Worm (Caenorhabditis elegans) whole organism, late embryonic: ENCODE data around the gene msp-76.

Source experiments
- C38D4.7 ChIP-seq: fragments of 200-800 bp; sonication (Bioruptor generic); optimal IDR thresholded peaks from 2 replicates; lab custom pipeline; 2018; ENCODE audit warnings: mild to moderate bottlenecking, missing genetic modification characterization, moderate library complexity, missing compliant biosample characterization
- F13H6.1 ChIP-seq: sonication (generic microtip); optimal IDR thresholded peaks from 2 replicates; lab custom pipeline; 2016; ENCODE audit warnings: missing genetic modification characterization, missing compliant biosample characterization
- K09A11.1 ChIP-seq: sonication (generic microtip); optimal IDR thresholded peaks from 2 replicates; lab custom pipeline; 2017; ENCODE audit warnings: antibody characterized with exemption, mild to moderate bottlenecking, missing genetic modification characterization, missing compliant biosample characterization; ENCODE audit not compliant: insufficient read depth
- T23F11.4 ChIP-seq: fragments of 200-800 bp; sonication (Bioruptor generic); optimal IDR thresholded peaks from 2 replicates; lab custom pipeline; 2018; ENCODE audit warnings: mild to moderate bottlenecking, missing genetic modification characterization, missing compliant biosample characterization
- Y22D7AL.16 ChIP-seq: sonication (generic microtip); optimal IDR thresholded peaks from 2 replicates; lab custom pipeline; 2016; ENCODE audit warnings: missing genetic modification characterization, missing compliant biosample characterization
- ceh-14 ChIP-seq: sonication (generic microtip); optimal IDR thresholded peaks from 2 replicates; lab custom pipeline; 2016; ENCODE audit warnings: missing genotype, missing genetic modification characterization, missing compliant biosample characterization
- ceh-18 ChIP-seq: sonication (generic microtip); optimal IDR thresholded peaks from 2 replicates; lab custom pipeline; 2016; ENCODE audit warnings: missing genetic modification characterization, missing compliant biosample characterization
- ceh-19 ChIP-seq: fragments of 200-800 bp; sonication (Bioruptor generic); optimal IDR thresholded peaks from 2 replicates; lab custom pipeline; 2018; ENCODE audit warnings: mild to moderate bottlenecking, missing genetic modification characterization, missing compliant biosample characterization
- ceh-24 ChIP-seq: sonication (generic microtip); optimal IDR thresholded peaks from 2 replicates; lab custom pipeline; 2016; ENCODE audit warnings: mild to moderate bottlenecking, missing genetic modification characterization, missing compliant biosample characterization
- ceh-31 ChIP-seq: sonication (generic microtip); optimal IDR thresholded peaks from 2 replicates; lab custom pipeline; 2016; ENCODE audit warnings: missing genetic modification characterization, missing compliant biosample characterization
- ceh-45 ChIP-seq: fragments of 200-800 bp; sonication (Bioruptor generic); IDR thresholded peaks from 2 replicates; pipeline ENCODE4 v1.3.6; 2022; ENCODE audit warnings: missing genetic modification reagents, missing genetic modification characterization, missing compliant biosample characterization
- ceh-48 ChIP-seq: sonication (generic microtip); optimal IDR thresholded peaks from 2 replicates; lab custom pipeline; 2016; ENCODE audit warnings: missing genetic modification characterization, inconsistent platforms, missing compliant biosample characterization
- dmd-4 ChIP-seq: sonication (generic microtip); optimal IDR thresholded peaks from 2 replicates; lab custom pipeline; 2016; ENCODE audit warnings: borderline replicate concordance, missing genetic modification characterization, missing compliant biosample characterization
- dve-1 ChIP-seq: sonication (generic microtip); optimal IDR thresholded peaks from 2 replicates; lab custom pipeline; 2017; ENCODE audit warnings: antibody characterized with exemption, mild to moderate bottlenecking, missing genetic modification characterization, missing compliant biosample characterization
- elt-2 ChIP-seq: sonication (generic microtip); optimal IDR thresholded peaks from 2 replicates; lab custom pipeline; 2016; ENCODE audit warnings: missing genetic modification reagents, missing genetic modification characterization, missing compliant biosample characterization
- ets-4 ChIP-seq: sonication (generic microtip); optimal IDR thresholded peaks from 2 replicates; lab custom pipeline; 2016; ENCODE audit warnings: missing genetic modification characterization, missing compliant biosample characterization
- fkh-6 ChIP-seq: sonication (generic microtip); optimal IDR thresholded peaks from 2 replicates; lab custom pipeline; 2016; ENCODE audit warnings: missing genetic modification characterization, missing compliant biosample characterization
- hlh-13 ChIP-seq: fragments of 200-800 bp; sonication (Bioruptor generic); optimal IDR thresholded peaks from 2 replicates; lab custom pipeline; 2018; ENCODE audit warnings: mild to moderate bottlenecking, missing genetic modification characterization, missing compliant biosample characterization
- hlh-30 ChIP-seq: sonication (generic microtip); optimal IDR thresholded peaks from 2 replicates; lab custom pipeline; 2017; ENCODE audit warnings: antibody characterized with exemption, missing genetic modification characterization, missing compliant biosample characterization; ENCODE audit not compliant: insufficient read depth
- lim-6 ChIP-seq: sonication (generic microtip); optimal IDR thresholded peaks from 2 replicates; lab custom pipeline; 2016; ENCODE audit warnings: missing genetic modification characterization, missing compliant biosample characterization
- madf-2 ChIP-seq: sonication (generic microtip); optimal IDR thresholded peaks from 2 replicates; lab custom pipeline; 2017; ENCODE audit warnings: missing genetic modification characterization, missing compliant biosample characterization
- nfya-1 ChIP-seq: sonication (generic microtip); optimal IDR thresholded peaks from 2 replicates; lab custom pipeline; 2017; ENCODE audit warnings: missing genetic modification characterization, mild to moderate bottlenecking, missing compliant biosample characterization, antibody characterized with exemption, moderate library complexity
- nhr-11 ChIP-seq: fragments of 150-350 bp; optimal IDR thresholded peaks from 2 replicates; lab custom pipeline; 2014; ENCODE audit warnings: missing biosample characterization, missing genetic modification characterization
- pha-2 ChIP-seq: sonication (generic microtip); optimal IDR thresholded peaks from 2 replicates; lab custom pipeline; 2017; ENCODE audit warnings: mild to moderate bottlenecking, missing genetic modification characterization, missing compliant biosample characterization
- pha-4 ChIP-seq: fragments of 150-350 bp; optimal IDR thresholded peaks from 2 replicates; lab custom pipeline; 2018; ENCODE audit warnings: missing biosample characterization, missing genetic modification reagents, missing genetic modification characterization
- pqm-1 ChIP-seq: sonication (generic microtip); optimal IDR thresholded peaks from 2 replicates; lab custom pipeline; 2016; ENCODE audit warnings: missing genetic modification characterization, missing compliant biosample characterization
- ref-2 ChIP-seq: sonication (generic microtip); optimal IDR thresholded peaks from 2 replicates; lab custom pipeline; 2016; ENCODE audit warnings: missing genetic modification characterization, missing compliant biosample characterization
- tbx-2 ChIP-seq: sonication (generic microtip); optimal IDR thresholded peaks from 2 replicates; lab custom pipeline; 2016; ENCODE audit warnings: missing genetic modification characterization, missing compliant biosample characterization
- tbx-7 ChIP-seq: sonication (generic microtip); optimal IDR thresholded peaks from 2 replicates; lab custom pipeline; 2016; ENCODE audit warnings: missing genotype, missing genetic modification characterization, missing compliant biosample characterization
- ttx-3 ChIP-seq: sonication (generic microtip); optimal IDR thresholded peaks from 2 replicates; lab custom pipeline; 2016; ENCODE audit warnings: missing genetic modification reagents, missing genetic modification characterization, missing compliant biosample characterization
- unc-42 ChIP-seq: sonication (generic microtip); optimal IDR thresholded peaks from 2 replicates; lab custom pipeline; 2016; ENCODE audit warnings: missing genotype, missing genetic modification characterization, missing compliant biosample characterization
- unc-55 ChIP-seq: sonication (generic microtip); optimal IDR thresholded peaks from 2 replicates; lab custom pipeline; 2017; ENCODE audit warnings: missing biosample characterization, missing genetic modification reagents, missing genetic modification characterization
- unc-86 ChIP-seq: sonication (generic microtip); optimal IDR thresholded peaks from 2 replicates; lab custom pipeline; 2016; ENCODE audit warnings: missing genetic modification characterization, missing compliant biosample characterization

The msp-76 gene

DNA sequence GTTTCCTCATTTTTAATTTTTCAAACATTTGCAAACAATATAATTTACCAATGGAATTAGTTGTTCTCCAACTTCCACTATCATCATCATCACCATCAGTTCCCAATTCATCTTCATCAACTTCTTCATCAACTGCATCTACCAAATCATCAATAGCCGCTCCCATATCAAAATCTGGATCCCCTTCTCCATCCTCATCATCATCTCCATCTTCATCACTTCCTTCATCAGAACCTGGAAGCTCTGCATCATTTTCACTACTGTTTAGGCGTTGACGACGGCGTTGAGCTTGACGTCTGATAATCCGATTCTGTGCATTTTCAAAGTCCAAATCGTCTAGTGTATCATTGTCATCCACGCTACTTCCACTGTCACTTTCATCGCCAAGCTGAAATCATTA is 9.1 kb downstream of the msp-76 start:
- no peak for TF ChIP-seq F13H6.1 (tag; lab: Kevin White, UChicago)
- TF ChIP-seq tbx-2 (tag; lab: Kevin White, UChicago), result no peak
- TF ChIP-seq nhr-11 (tag; lab: Kevin White, UChicago), result no peak
- no peak for TF ChIP-seq ceh-18
- TF ChIP-seq ceh-24 (tag; lab: Kevin White, UChicago), result no peak
- TF ChIP-seq, all 69 proteins: peak for 0

- TF ChIP-seq tbx-7 (tag; lab: Kevin White, UChicago) (no peak), T23F11.4 (GFP tag; lab: Kevin White, UChicago) (no peak), K09A11.1 (tag; lab: Kevin White, UChicago) (no peak), ceh-19 (GFP tag; lab: Kevin White, UChicago) (no peak), pha-2 (tag; lab: Kevin White, UChicago) (no peak), C38D4.7 (GFP tag; lab: Kevin White, UChicago) (no peak), pqm-1 (tag; lab: Kevin White, UChicago) (no peak), Y22D7AL.16 (tag; lab: Kevin White, UChicago) (no peak), unc-86 (tag; lab: Kevin White, UChicago) (no peak), ttx-3 (no peak), dve-1 (tag; lab: Kevin White, UChicago) (no peak), tbx-2 (tag; lab: Kevin White, UChicago) (no peak), F13H6.1 (tag; lab: Kevin White, UChicago) (no peak), ceh-31 (no peak)
Observed at ce11 chrIV:9699062-9699461, 10.2 kb downstream of the msp-76 start.

DNA sequence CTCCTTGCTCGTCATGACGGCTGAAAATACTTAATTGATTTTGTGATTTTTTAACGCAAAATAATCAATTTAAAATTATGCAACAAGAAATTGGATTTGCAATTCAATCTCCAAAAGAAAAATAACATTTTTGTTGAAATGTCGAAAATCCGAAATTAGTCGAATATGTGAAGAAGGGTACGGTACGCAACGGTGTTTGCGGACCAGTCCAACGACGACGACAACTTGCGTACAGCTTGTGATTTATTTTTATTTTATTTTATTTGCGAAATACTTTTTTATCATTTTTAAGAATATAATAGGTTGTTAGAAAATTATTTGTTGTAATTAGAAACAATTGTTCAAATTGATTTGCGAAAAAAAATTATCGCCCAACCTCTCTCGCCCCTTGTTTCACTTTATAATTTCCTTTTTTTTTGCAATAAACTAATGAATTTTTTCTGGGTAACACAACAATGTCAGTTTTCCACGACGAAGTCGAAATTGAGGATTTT is 17.9 kb downstream of the msp-76 start, which contains the start of the genes dcaf-1 and dph-3:
Gene dcaf-1 (minus strand): TSS at position 20 of the 494 bp plus-strand sequence.
Gene dph-3 (plus strand): TSS at position 444 of the 494 bp plus-strand sequence.
- TF ChIP-seq tbx-2 (tag; lab: Kevin White, UChicago) (no peak), ceh-24 (tag; lab: Kevin White, UChicago) (no peak), unc-55 (GFP tag; lab: Kevin White, UChicago) (no peak), ceh-48 (tag; lab: Kevin White, UChicago) (no peak), ttx-3 (no peak), nfya-1 (tag; lab: Kevin White, UChicago) (peak; percentile 10), unc-42 (tag; lab: Kevin White, UChicago) (peak; percentile 11), elt-2 (tag; lab: Kevin White, UChicago) (no peak), ceh-19 (GFP tag; lab: Kevin White, UChicago) (no peak)

ce11 chrIV:9709205-9709604 is 20.4 kb downstream of the msp-76 start, which contains the start of gene ant-1.3:
ant-1.3 (minus strand) TSS chrIV:9709305.
- TF ChIP-seq lim-6 (tag; lab: Kevin White, UChicago) (no peak), C38D4.7 (GFP tag; lab: Kevin White, UChicago) (no peak), ceh-45 (GFP tag; lab: Robert Waterston, UW) (no peak), dmd-4 (no peak), hlh-30 (tag; lab: Kevin White, UChicago) (no peak), fkh-6 (tag; lab: Kevin White, UChicago) (no peak), ets-4 (tag; lab: Kevin White, UChicago) (no peak), ttx-3 (no peak), nhr-11 (tag; lab: Kevin White, UChicago) (no peak), K09A11.1 (tag; lab: Kevin White, UChicago) (no peak), ceh-24 (tag; lab: Kevin White, UChicago) (no peak), ceh-14 (tag; lab: Kevin White, UChicago) (no peak), madf-2 (tag; lab: Kevin White, UChicago) (no peak), hlh-13 (GFP tag; lab: Kevin White, UChicago) (no peak), ref-2 (no peak), pha-4 (tag; lab: Kevin White, UChicago) (no peak), unc-86 (tag; lab: Kevin White, UChicago) (no peak), F13H6.1 (tag; lab: Kevin White, UChicago) (no peak), nfya-1 (tag; lab: Kevin White, UChicago) (no peak)
